Fruit fly (Drosophila melanogaster) whole organism, embryonic: ENCODE data around the gene CG11839.

Experiments
- Atf6 ChIP-seq: fragments of 200-800 bp; sonication (Bioruptor generic); IDR thresholded peaks from 2 replicates; pipeline ENCODE4 v1.3.6; 2022; ENCODE audit warnings: missing biosample characterization, missing genetic modification characterization
- Blimp-1 ChIP-seq: fragments of 200-800 bp; sonication (Bioruptor generic); optimal IDR thresholded peaks from 3 replicates; lab custom pipeline; 2018; ENCODE audit warnings: missing biosample characterization, missing genetic modification characterization, mild to moderate bottlenecking, moderate library complexity, missing genetic modification reagents
- CG10147 ChIP-seq: fragments of 200-800 bp; sonication (Bioruptor generic); optimal IDR thresholded peaks from 2 replicates; lab custom pipeline; 2019; ENCODE audit warnings: missing biosample characterization, mild to moderate bottlenecking, missing genetic modification characterization, moderate library complexity
- CG1024 ChIP-seq: fragments of 200-800 bp; sonication (Bioruptor generic); IDR thresholded peaks from 2 replicates; pipeline ENCODE4 v1.3.6; 2022; ENCODE audit warnings: missing biosample characterization, missing genetic modification characterization
- CG12104 ChIP-seq: fragments of 200-800 bp; sonication (Bioruptor generic); optimal IDR thresholded peaks from 3 replicates; lab custom pipeline; 2016; ENCODE audit warnings: missing biosample characterization, missing genetic modification characterization
- CG12299 ChIP-seq: fragments of 200-800 bp; sonication (Bioruptor generic); optimal IDR thresholded peaks from 2 replicates; lab custom pipeline; 2018; ENCODE audit warnings: missing biosample characterization, mild to moderate bottlenecking, missing genetic modification characterization
- CG14050 ChIP-seq: fragments of 200-800 bp; sonication (Bioruptor generic); IDR thresholded peaks from 3 replicates; pipeline ENCODE4 v1.3.6; 2022; ENCODE audit warnings: missing biosample characterization, missing genetic modification characterization
- CG14667 ChIP-seq: fragments of 200-800 bp; sonication (Bioruptor generic); IDR thresholded peaks from 2 replicates; pipeline ENCODE4 v1.3.6; 2022; ENCODE audit warnings: missing biosample characterization, missing genetic modification characterization
- CG1529 ChIP-seq: fragments of 200-800 bp; sonication (Bioruptor generic); optimal IDR thresholded peaks from 3 replicates; lab custom pipeline; 2018; ENCODE audit warnings: missing biosample characterization, missing genetic modification characterization
- CG17612 ChIP-seq: fragments of 200-800 bp; sonication (Bioruptor generic); IDR thresholded peaks from 2 replicates; pipeline ENCODE4 v1.3.6; 2022; ENCODE audit warnings: missing biosample characterization, missing genetic modification characterization
- CG17829 ChIP-seq: fragments of 200-800 bp; optimal IDR thresholded peaks from 2 replicates; lab custom pipeline; 2019; ENCODE audit warnings: missing biosample characterization, mild to moderate bottlenecking, missing genetic modification characterization, moderate library complexity
- CG3281 ChIP-seq: fragments of 200-800 bp; sonication (Bioruptor generic); optimal IDR thresholded peaks from 3 replicates; lab custom pipeline; 2017; ENCODE audit warnings: missing biosample characterization, mild to moderate bottlenecking, missing genetic modification characterization
- CG34224 ChIP-seq: fragments of 200-800 bp; sonication (Bioruptor generic); IDR thresholded peaks from 3 replicates; pipeline ENCODE4 v1.3.6; 2022; ENCODE audit warnings: missing biosample characterization, missing genetic modification characterization; ENCODE audit not compliant: partially characterized antibody
- CG3847 ChIP-seq: fragments of 200-800 bp; sonication (Bioruptor generic); IDR thresholded peaks from 2 replicates; pipeline ENCODE4 v1.3.6; 2022; ENCODE audit warnings: missing biosample characterization, missing genetic modification characterization
- CG43689 ChIP-seq: fragments of 200-800 bp; sonication (Bioruptor generic); IDR thresholded peaks from 2 replicates; pipeline ENCODE4 v1.3.6; 2022; ENCODE audit warnings: missing biosample characterization, missing genetic modification characterization
- CG4404 ChIP-seq: fragments of 200-800 bp; sonication (Bioruptor generic); IDR thresholded peaks from 2 replicates; pipeline ENCODE4 v1.3.6; 2022; ENCODE audit warnings: missing biosample characterization, missing genetic modification characterization
- CG4730 ChIP-seq: fragments of 200-800 bp; sonication (Bioruptor generic); IDR thresholded peaks from 2 replicates; pipeline ENCODE4 v1.3.6; 2022; ENCODE audit warnings: missing biosample characterization, missing genetic modification characterization
- CG5180 ChIP-seq: fragments of 200-800 bp; sonication (Bioruptor generic); optimal IDR thresholded peaks from 3 replicates; lab custom pipeline; 2017; ENCODE audit warnings: missing biosample characterization, missing genetic modification characterization, mild to moderate bottlenecking, moderate library complexity, missing genetic modification reagents
- CG6813 ChIP-seq: fragments of 200-800 bp; sonication (Bioruptor generic); optimal IDR thresholded peaks from 2 replicates; lab custom pipeline; 2017; ENCODE audit warnings: missing biosample characterization, missing genetic modification characterization, mild to moderate bottlenecking, moderate library complexity, missing genetic modification reagents
- CG7556 ChIP-seq: fragments of 200-800 bp; sonication (Bioruptor generic); optimal IDR thresholded peaks from 2 replicates; lab custom pipeline; 2017; ENCODE audit warnings: missing biosample characterization, mild to moderate bottlenecking, missing genetic modification characterization
- CG7745 ChIP-seq: fragments of 200-800 bp; sonication (Bioruptor generic); optimal IDR thresholded peaks from 2 replicates; lab custom pipeline; 2018; ENCODE audit warnings: missing biosample characterization, mild to moderate bottlenecking, missing genetic modification characterization, moderate library complexity
- CG7839 ChIP-seq: fragments of 200-800 bp; sonication (Bioruptor generic); optimal IDR thresholded peaks from 3 replicates; lab custom pipeline; 2018; ENCODE audit warnings: missing biosample characterization, mild to moderate bottlenecking, missing genetic modification characterization, moderate library complexity
- CG8089 ChIP-seq: fragments of 200-800 bp; sonication (Bioruptor generic); optimal IDR thresholded peaks from 3 replicates; lab custom pipeline; 2016; ENCODE audit warnings: missing biosample characterization, missing genetic modification characterization
- CG8359 ChIP-seq: fragments of 200-800 bp; sonication (Bioruptor generic); optimal IDR thresholded peaks from 2 replicates; lab custom pipeline; 2017; ENCODE audit warnings: missing biosample characterization, mild to moderate bottlenecking, missing genetic modification characterization, borderline replicate concordance
- CG9797 ChIP-seq: fragments of 200-800 bp; sonication (Bioruptor generic); optimal IDR thresholded peaks from 3 replicates; lab custom pipeline; 2018; ENCODE audit warnings: missing biosample characterization, mild to moderate bottlenecking, missing genetic modification characterization
- CkIIα-i1 ChIP-seq: fragments of 200-800 bp; sonication (Bioruptor generic); IDR thresholded peaks from 2 replicates; pipeline ENCODE4 v1.3.6; 2022; ENCODE audit warnings: missing biosample characterization, missing genetic modification characterization
- Dip2 ChIP-seq: fragments of 200-800 bp; sonication (Bioruptor generic); IDR thresholded peaks from 2 replicates; pipeline ENCODE4 v1.3.6; 2022; ENCODE audit warnings: missing biosample characterization, missing genetic modification characterization
- Doc3 ChIP-seq: fragments of 200-800 bp; sonication (Bioruptor generic); IDR thresholded peaks from 3 replicates; pipeline ENCODE4 v1.3.6; 2022; ENCODE audit warnings: missing biosample characterization, missing genetic modification characterization; ENCODE audit not compliant: partially characterized antibody
- Drgx ChIP-seq: fragments of 200-800 bp; sonication (Bioruptor generic); IDR thresholded peaks from 2 replicates; pipeline ENCODE4 v1.3.6; 2022; ENCODE audit warnings: missing biosample characterization, missing genetic modification characterization
- E2f2 ChIP-seq: fragments of 200-800 bp; sonication (Bioruptor generic); IDR thresholded peaks from 2 replicates; pipeline ENCODE4 v1.3.6; 2022; ENCODE audit warnings: missing biosample characterization, missing genetic modification characterization
- Neu2 ChIP-seq: fragments of 200-800 bp; sonication (Bioruptor generic); optimal IDR thresholded peaks from 3 replicates; lab custom pipeline; 2016; ENCODE audit warnings: missing biosample characterization, missing genetic modification characterization, borderline replicate concordance
- Nf-YC ChIP-seq: fragments of 200-800 bp; optimal IDR thresholded peaks from 3 replicates; lab custom pipeline; 2019; ENCODE audit warnings: missing biosample characterization, mild to moderate bottlenecking, missing genetic modification characterization, moderate library complexity
- Oli ChIP-seq: fragments of 200-800 bp; sonication (Bioruptor generic); optimal IDR thresholded peaks from 2 replicates; lab custom pipeline; 2018; ENCODE audit warnings: missing biosample characterization, mild to moderate bottlenecking, missing genetic modification characterization, moderate library complexity
- Optix ChIP-seq: fragments of 200-800 bp; sonication (Bioruptor generic); IDR thresholded peaks from 3 replicates; pipeline ENCODE4 v1.3.6; 2022; ENCODE audit warnings: missing biosample characterization, missing genetic modification characterization
- TFAM ChIP-seq: fragments of 200-800 bp; sonication (Bioruptor generic); optimal IDR thresholded peaks from 2 replicates; lab custom pipeline; 2017; ENCODE audit warnings: missing biosample characterization, missing genetic modification characterization, inconsistent platforms
- amos ChIP-seq: fragments of 200-800 bp; sonication (Bioruptor generic); IDR thresholded peaks from 2 replicates; pipeline ENCODE4 v1.3.6; 2022; ENCODE audit warnings: missing biosample characterization, missing genetic modification characterization; ENCODE audit not compliant: partially characterized antibody
- cato ChIP-seq: fragments of 200-800 bp; sonication (Bioruptor generic); optimal IDR thresholded peaks from 2 replicates; lab custom pipeline; 2016; ENCODE audit warnings: missing biosample characterization, missing genetic modification characterization, borderline replicate concordance
- chn ChIP-seq: fragments of 200-800 bp; sonication (Bioruptor generic); optimal IDR thresholded peaks from 2 replicates; lab custom pipeline; 2016; ENCODE audit warnings: missing biosample characterization, missing genetic modification characterization
- dysf ChIP-seq: fragments of 200-800 bp; sonication (Bioruptor generic); IDR thresholded peaks from 3 replicates; pipeline ENCODE4 v1.3.6; 2022; ENCODE audit warnings: missing biosample characterization, missing genetic modification characterization
- gcm2 ChIP-seq: fragments of 200-800 bp; sonication (Bioruptor generic); optimal IDR thresholded peaks from 2 replicates; lab custom pipeline; 2016; ENCODE audit warnings: missing biosample characterization, missing genetic modification characterization
- lilli ChIP-seq: fragments of 200-800 bp; sonication (Bioruptor generic); optimal IDR thresholded peaks from 3 replicates; lab custom pipeline; 2016; ENCODE audit warnings: missing biosample characterization, missing genetic modification characterization
- lmd ChIP-seq: fragments of 200-800 bp; sonication (Bioruptor generic); IDR thresholded peaks from 2 replicates; pipeline ENCODE4 v1.3.6; 2022; ENCODE audit warnings: missing biosample characterization, missing genetic modification characterization
- mirr ChIP-seq: fragments of 200-800 bp; sonication (Bioruptor generic); optimal IDR thresholded peaks from 3 replicates; lab custom pipeline; 2018; ENCODE audit warnings: missing biosample characterization, mild to moderate bottlenecking, missing genetic modification characterization
- nmo ChIP-seq: fragments of 200-800 bp; sonication (Bioruptor generic); optimal IDR thresholded peaks from 2 replicates; lab custom pipeline; 2018; ENCODE audit warnings: missing biosample characterization, mild to moderate bottlenecking, missing genetic modification characterization, moderate library complexity
- pan ChIP-seq, 4 experiments: fragments of >200 bp in 3 of 4; fragments of 200-800 bp in 1 of 4; sonication (Bioruptor generic) in 1 of 4; optimal IDR thresholded peaks in 3 of 4; IDR thresholded peaks in 1 of 4; 2 replicates each; pipeline versions ENCODE4 v1.3.6 to Lab custom; 2017 to 2022; ENCODE audit warnings: missing biosample characterization in 2 of 4, missing genetic modification characterization in 2 of 4, mixed read lengths in 1 of 4
- ro ChIP-seq: fragments of 200-800 bp; sonication (Bioruptor generic); IDR thresholded peaks from 2 replicates; pipeline ENCODE4 v1.3.6; 2022; ENCODE audit warnings: missing biosample characterization, missing genetic modification characterization
- seq ChIP-seq: fragments of 200-800 bp; sonication (Bioruptor generic); IDR thresholded peaks from 2 replicates; pipeline ENCODE4 v1.3.6; 2022; ENCODE audit warnings: missing biosample characterization, missing genetic modification characterization
- sqz ChIP-seq: fragments of 200-800 bp; sonication (Bioruptor generic); optimal IDR thresholded peaks from 3 replicates; lab custom pipeline; 2018; ENCODE audit warnings: missing biosample characterization, mild to moderate bottlenecking, missing genetic modification characterization
- stc ChIP-seq: fragments of 200-800 bp; sonication (Bioruptor generic); IDR thresholded peaks from 2 replicates; pipeline ENCODE4 v1.3.6; 2022; ENCODE audit warnings: missing biosample characterization, missing genetic modification characterization
- toy ChIP-seq: fragments of 200-800 bp; sonication (Bioruptor generic); IDR thresholded peaks from 2 replicates; pipeline ENCODE4 v1.3.6; 2022; ENCODE audit warnings: missing biosample characterization, missing genetic modification characterization

CG11839 gene

DNA sequence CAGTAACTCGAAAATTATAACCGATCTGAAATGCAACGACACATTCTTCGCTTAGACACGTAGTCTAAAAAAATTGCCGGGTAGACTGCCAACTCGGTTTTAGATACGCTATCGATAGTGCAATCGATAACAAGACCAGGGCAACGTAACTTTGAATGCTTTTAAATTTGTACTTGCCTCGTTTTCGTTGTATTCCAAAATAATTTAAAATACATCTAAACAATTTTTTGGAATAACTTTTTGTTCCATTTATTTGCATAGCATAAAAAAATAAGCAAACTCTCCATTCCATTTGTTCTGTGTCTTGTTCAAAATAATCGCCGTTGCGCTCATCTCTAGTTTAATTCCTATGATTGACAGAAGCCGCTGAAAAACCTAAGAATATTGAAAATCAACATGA, at the start of gene CG11839, which contains the start of gene Stt3B (continued):
- TF ChIP-seq CG10147 (GFP tag; lab: Kevin White, UChicago) (no peak), gcm2 (GFP tag; lab: Kevin White, UChicago) (peak; percentile 45), CG1024 (no peak), CG6813 (GFP tag; lab: Kevin White, UChicago) (no peak), CG7745 (tag; lab: Kevin White, UChicago) (peak; percentile 23), CG8359 (GFP tag; lab: Kevin White, UChicago) (no peak), CG8089 (GFP tag; lab: Kevin White, UChicago) (peak; percentile 32), E2f2 (GFP tag; lab: Robert Waterston, UW) (peak; percentile 67), amos (GFP tag; lab: Robert Waterston, UW) (peak; percentile 90), CG4404 (GFP tag; lab: Robert Waterston, UW) (no peak; the same call in none of the 2 replicates), CG9797 (GFP tag; lab: Kevin White, UChicago) (peak; percentile 39), pan (optimal IDR thresholded peaks at IDR 0.05; lab: Kevin White, UChicago) (no peak), pan (GFP tag; optimal IDR thresholded peaks at IDR 0.05 in 1 of 2, IDR thresholded peaks at IDR 0.05 in 1 of 2) (peak in 1 of 2 experiments; percentile 50), Oli (no peak), Dip2 (no peak), seq (GFP tag; lab: Robert Waterston, UW) (no peak), CG4730 (peak; percentile 46; the same call in 1 of the 2 replicates), mirr (GFP tag; lab: Kevin White, UChicago) (no peak), nmo (GFP tag; lab: Kevin White, UChicago) (peak; percentile 88), Atf6 (GFP tag; lab: Robert Waterston, UW) (peak; percentile 62; the same call in 1 of the 2 replicates), Blimp-1 (GFP tag; lab: Kevin White, UChicago) (no peak), Optix (GFP tag; lab: Robert Waterston, UW) (peak; percentile 40; the same call in 1 of the 3 replicates), dysf (peak; percentile 71; the same call in 2 of the 3 replicates), ro (GFP tag; lab: Robert Waterston, UW) (no peak), Nf-YC (tag; lab: Kevin White, UChicago) (no peak), stc (GFP tag; lab: Robert Waterston, UW) (0 out of 2 replicates have a peak, but pooled peaks have one; percentile 21), sqz (no peak), CG17612 (GFP tag; lab: Robert Waterston, UW) (no peak), CG7839 (tag; lab: Kevin White, UChicago) (no peak), CG3847 (GFP tag; lab: Robert Waterston, UW) (peak; percentile 91), Doc3 (peak; percentile 94), cato (no peak), CkIIα-i1 (GFP tag; lab: Robert Waterston, UW) (no peak), CG14667 (no peak; the same call in 1 of the 2 replicates), CG3281 (peak; percentile 66), CG12104 (GFP tag; lab: Kevin White, UChicago) (peak; percentile 62), CG34224 (peak; percentile 93), CG43689 (no peak), chn (GFP tag; lab: Kevin White, UChicago) (peak; percentile 75), CG12299 (tag; lab: Kevin White, UChicago) (peak; percentile 42), lmd (GFP tag; lab: Robert Waterston, UW) (no peak; the same call in 1 of the 2 replicates), toy (GFP tag; lab: Robert Waterston, UW) (no peak), Drgx (GFP tag; lab: Robert Waterston, UW) (no peak), CG5180 (no peak), TFAM (GFP tag; lab: Kevin White, UChicago) (no peak), CG14050 (GFP tag; lab: Robert Waterston, UW) (peak; percentile 55), CG7556 (GFP tag; lab: Kevin White, UChicago) (no peak), Neu2 (GFP tag; lab: Kevin White, UChicago) (peak; percentile 10), CG17829 (peak; percentile 72), CG1529 (no peak), lilli (GFP tag; lab: Kevin White, UChicago) (peak; percentile 90)
